Worm (Caenorhabditis elegans) whole organism, L4 larva: ENCODE measurements around the gene C47E8.4.

Experiments
- F26F4.8 ChIP-seq: fragments of 200-800 bp; sonication (Bioruptor generic); conservative IDR thresholded peaks from 2 replicates; pipeline ENCODE4 v1.3.6; 2022; ENCODE audit warnings: missing genetic modification characterization, missing compliant biosample characterization
- F44E2.7 ChIP-seq: fragments of 200-800 bp; sonication (Bioruptor generic); IDR thresholded peaks from 2 replicates; pipeline ENCODE4 v2.1.2; 2022; ENCODE audit warnings: missing genetic modification characterization, missing compliant biosample characterization
- F49E8.2 ChIP-seq: sonication (generic microtip); optimal IDR thresholded peaks from 2 replicates; lab custom pipeline; 2016; ENCODE audit warnings: missing compliant biosample characterization, mild to moderate bottlenecking, missing genetic modification characterization, borderline replicate concordance
- Y48G9A.11 ChIP-seq: fragments of 200-800 bp; sonication (Bioruptor generic); IDR thresholded peaks from 2 replicates; pipeline ENCODE4 v1.3.6; 2022; ENCODE audit warnings: missing genetic modification reagents, missing genetic modification characterization, missing compliant biosample characterization
- ama-1 ChIP-seq: fragments of 150-350 bp; optimal IDR thresholded peaks from 2 replicates; lab custom pipeline; 2014; ENCODE audit warnings: inconsistent platforms, mixed read lengths
- arid-1 ChIP-seq: fragments of 200-800 bp; sonication (Bioruptor generic); conservative IDR thresholded peaks from 2 replicates; pipeline ENCODE4 v1.3.6; 2022; ENCODE audit warnings: missing genetic modification reagents, missing genetic modification characterization, missing compliant biosample characterization
- attf-4 ChIP-seq: sonication (generic microtip); optimal IDR thresholded peaks from 3 replicates; lab custom pipeline; 2017; ENCODE audit warnings: missing biosample characterization, missing genetic modification characterization
- dpl-1 ChIP-seq: fragments of 150-350 bp; optimal IDR thresholded peaks from 2 replicates; lab custom pipeline; 2014; ENCODE audit warnings: missing biosample characterization, missing genetic modification reagents, missing genetic modification characterization
- duxl-1 ChIP-seq: sonication (generic microtip); optimal IDR thresholded peaks from 2 replicates; lab custom pipeline; 2016; ENCODE audit warnings: mild to moderate bottlenecking, missing genetic modification characterization, moderate library complexity, missing compliant biosample characterization; ENCODE audit not compliant: poor library complexity
- dve-1 ChIP-seq: sonication (generic microtip); optimal IDR thresholded peaks from 2 replicates; lab custom pipeline; 2017; ENCODE audit warnings: antibody characterized with exemption, mild to moderate bottlenecking, missing genetic modification characterization, missing compliant biosample characterization; ENCODE audit not compliant: insufficient read depth
- egl-27 ChIP-seq: sonication (generic microtip); optimal IDR thresholded peaks from 3 replicates; lab custom pipeline; 2017; ENCODE audit warnings: missing biosample characterization, missing genetic modification reagents, missing genetic modification characterization
- egl-43 ChIP-seq: fragments of 200-800 bp; sonication (Bioruptor generic); IDR thresholded peaks from 2 replicates; pipeline ENCODE4 v1.3.6; 2022; ENCODE audit warnings: missing genetic modification reagents, missing genetic modification characterization, missing compliant biosample characterization
- fos-1 ChIP-seq: fragments of 150-350 bp; optimal IDR thresholded peaks from 2 replicates; lab custom pipeline; 2014; ENCODE audit warnings: missing biosample characterization, missing genetic modification characterization
- hif-1 ChIP-seq, 2 experiments: sonication (generic microtip); optimal IDR thresholded peaks; 2 replicates each; lab custom pipeline; 2016 to 2017; ENCODE audit warnings: missing compliant biosample characterization in 2 of 2, missing genetic modification characterization in 2 of 2, missing genetic modification reagents in 2 of 2, missing genotype in 2 of 2, mild to moderate bottlenecking in 1 of 2
- hlh-11 ChIP-seq: fragments of 200-800 bp; sonication (Bioruptor generic); optimal IDR thresholded peaks from 2 replicates; lab custom pipeline; 2018; ENCODE audit warnings: mild to moderate bottlenecking, missing genetic modification characterization, missing compliant biosample characterization
- hlh-30 ChIP-seq: sonication (generic microtip); optimal IDR thresholded peaks from 2 replicates; lab custom pipeline; 2017; ENCODE audit warnings: antibody characterized with exemption, mild to moderate bottlenecking, missing genetic modification characterization, missing compliant biosample characterization; ENCODE audit not compliant: insufficient read depth
- lim-7 ChIP-seq: fragments of 200-800 bp; sonication (Bioruptor generic); IDR thresholded peaks from 2 replicates; pipeline ENCODE4 v1.3.6; 2022; ENCODE audit warnings: missing genetic modification characterization, missing compliant biosample characterization
- lin-13 ChIP-seq: fragments of 150-350 bp; optimal IDR thresholded peaks from 2 replicates; lab custom pipeline; 2014; ENCODE audit warnings: missing biosample characterization, missing genetic modification reagents, missing genetic modification characterization
- lin-15B ChIP-seq: fragments of 150-350 bp; sonication (generic microtip); optimal IDR thresholded peaks from 3 replicates; lab custom pipeline; 2014; ENCODE audit warnings: missing biosample characterization, missing genetic modification characterization
- lin-29 ChIP-seq: fragments of 200-800 bp; sonication (Bioruptor generic); IDR thresholded peaks from 2 replicates; pipeline ENCODE4 v1.3.6; 2022; ENCODE audit warnings: missing genetic modification reagents, missing genetic modification characterization, missing compliant biosample characterization
- lin-38 ChIP-seq: fragments of 200-800 bp; sonication (Bioruptor generic); IDR thresholded peaks from 2 replicates; pipeline ENCODE4 v1.3.6; 2022; ENCODE audit warnings: missing genetic modification reagents, missing genetic modification characterization, missing compliant biosample characterization
- madf-9 ChIP-seq: fragments of 200-800 bp; sonication (Bioruptor generic); conservative IDR thresholded peaks from 2 replicates; pipeline ENCODE4 v1.3.6; 2022; ENCODE audit warnings: missing genetic modification reagents, missing genetic modification characterization, missing compliant biosample characterization
- mep-1 ChIP-seq: fragments of 150-350 bp; sonication (generic microtip); optimal IDR thresholded peaks from 3 replicates; lab custom pipeline; 2014; ENCODE audit warnings: missing biosample characterization, missing genetic modification characterization
- mes-2 ChIP-seq: sonication (generic microtip); optimal IDR thresholded peaks from 2 replicates; lab custom pipeline; 2016; ENCODE audit warnings: missing genotype, mild to moderate bottlenecking, missing genetic modification characterization, missing compliant biosample characterization; ENCODE audit not compliant: poor library complexity, severe bottlenecking
- mxl-3 ChIP-seq: fragments of 200-800 bp; sonication (Bioruptor generic); optimal IDR thresholded peaks from 2 replicates; lab custom pipeline; 2018; ENCODE audit warnings: mild to moderate bottlenecking, missing genetic modification characterization, missing compliant biosample characterization
- nhr-11 ChIP-seq: fragments of 150-350 bp; optimal IDR thresholded peaks from 2 replicates; lab custom pipeline; 2014; ENCODE audit warnings: missing biosample characterization, missing genetic modification characterization
- nhr-111 ChIP-seq: fragments of 200-800 bp; sonication (Bioruptor generic); optimal IDR thresholded peaks from 2 replicates; lab custom pipeline; 2018; ENCODE audit warnings: mild to moderate bottlenecking, missing genetic modification characterization, missing compliant biosample characterization
- nhr-42 ChIP-seq: fragments of 200-800 bp; sonication (Bioruptor generic); IDR thresholded peaks from 2 replicates; pipeline ENCODE4 v1.3.6; 2022; ENCODE audit warnings: missing genetic modification characterization, missing compliant biosample characterization
- nhr-48 ChIP-seq: sonication (generic microtip); optimal IDR thresholded peaks from 2 replicates; lab custom pipeline; 2016; ENCODE audit warnings: mild to moderate bottlenecking, missing genetic modification characterization, missing compliant biosample characterization
- saeg-2 ChIP-seq: fragments of 200-800 bp; sonication (Bioruptor generic); IDR thresholded peaks from 2 replicates; pipeline ENCODE4 v1.3.6; 2022; ENCODE audit warnings: missing genetic modification reagents, missing genetic modification characterization, missing compliant biosample characterization
- sdz-12 ChIP-seq: fragments of 200-800 bp; sonication (Bioruptor generic); optimal IDR thresholded peaks from 2 replicates; lab custom pipeline; 2018; ENCODE audit warnings: mild to moderate bottlenecking, missing genetic modification characterization, missing compliant biosample characterization
- skn-1 ChIP-seq: fragments of 150-350 bp; optimal IDR thresholded peaks from 2 replicates; lab custom pipeline; 2014; ENCODE audit warnings: missing biosample characterization, missing genetic modification characterization
- spr-3 ChIP-seq: fragments of 200-800 bp; sonication (Bioruptor generic); optimal IDR thresholded peaks from 2 replicates; lab custom pipeline; 2018; ENCODE audit warnings: mild to moderate bottlenecking, missing genetic modification characterization, missing compliant biosample characterization
- unc-130 ChIP-seq: sonication (generic microtip); optimal IDR thresholded peaks from 2 replicates; lab custom pipeline; 2016; ENCODE audit warnings: missing genetic modification reagents, missing genetic modification characterization, missing compliant biosample characterization
- unc-62 ChIP-seq, 3 experiments: fragments of 150-350 bp in 1 of 3; sonication (generic microtip); optimal IDR thresholded peaks in 2 of 3; peaks in 1 of 3; 1 replicate in 1 of 3; 2 replicates in 2 of 3; lab custom pipeline; 2014 to 2017; ENCODE audit warnings: missing biosample characterization in 3 of 3, missing genetic modification characterization in 3 of 3, missing genetic modification reagents in 3 of 3, missing genotype in 1 of 3
- ztf-11 ChIP-seq: fragments of 150-350 bp; optimal IDR thresholded peaks from 2 replicates; lab custom pipeline; 2014; ENCODE audit warnings: missing biosample characterization, missing genetic modification characterization

Gene C47E8.4

DNA sequence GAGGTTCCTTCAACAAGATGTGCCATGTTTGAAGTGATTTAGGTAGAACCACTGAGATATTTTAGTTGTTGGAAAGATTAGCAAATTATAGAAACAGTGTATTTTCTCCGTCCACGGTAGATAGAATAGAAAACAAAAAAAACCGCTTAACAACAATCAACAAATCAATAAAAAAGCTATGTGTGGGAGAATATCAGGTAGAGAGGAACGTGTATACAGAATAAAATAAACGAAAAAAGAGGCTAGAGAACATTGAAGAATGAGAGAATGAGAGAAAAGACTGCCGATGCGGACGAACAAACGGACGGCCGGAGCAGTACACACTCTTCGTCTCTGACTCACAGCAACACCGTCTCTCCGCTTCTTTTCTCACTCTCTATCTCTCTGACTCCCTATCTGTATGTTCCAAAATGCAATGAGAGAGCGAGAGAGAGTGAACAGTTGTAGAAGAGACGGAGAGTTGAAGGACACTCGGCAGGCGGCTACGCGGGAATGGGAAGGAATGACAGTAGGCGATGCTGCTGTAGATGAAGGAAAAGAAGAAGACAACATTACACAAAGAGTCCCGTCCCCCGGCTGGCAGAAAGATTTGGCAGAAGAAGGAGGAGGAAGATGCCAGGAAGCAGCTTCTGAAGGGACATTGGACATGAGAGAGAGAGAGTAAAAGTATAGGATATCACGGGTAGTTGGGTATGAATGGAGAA, 11.5 kb upstream of the C47E8.4 start, which contains the start of gene unc-112 (continued):
- TF ChIP-seq dve-1 (tag; lab: Kevin White, UChicago) (peak; percentile 84), ama-1 (lab: Kevin White, UChicago) (no peak), unc-130 (GFP tag; lab: Kevin White, UChicago) (no peak), saeg-2 (GFP tag; lab: Robert Waterston, UW) (no peak), nhr-42 (GFP tag; lab: Robert Waterston, UW) (no peak), hlh-30 (peak; percentile 67), dpl-1 (GFP tag; lab: Kevin White, UChicago) (peak; percentile 51), lin-38 (peak; percentile 64), spr-3 (no peak), unc-62 (GFP tag; optimal IDR thresholded peaks at IDR 0.05 in 1 of 2; lab: Kevin White, UChicago) (no peak), unc-62 (tag; optimal IDR thresholded peaks at IDR 0.05; lab: Kevin White, UChicago) (no peak), attf-4 (no peak), F26F4.8 (GFP tag; lab: Robert Waterston, UW) (no peak), madf-9 (GFP tag; lab: Robert Waterston, UW) (no peak), mxl-3 (GFP tag; lab: Kevin White, UChicago) (peak; percentile 85), mep-1 (tag; lab: Kevin White, UChicago) (peak; percentile 94), lin-13 (GFP tag; lab: Kevin White, UChicago) (peak; percentile 58), arid-1 (GFP tag; lab: Robert Waterston, UW) (0 out of 2 replicates have a peak, but pooled peaks have one; percentile 19), nhr-111 (no peak), egl-43 (GFP tag; lab: Robert Waterston, UW) (peak; percentile 70; the same call in 1 of the 2 replicates), duxl-1 (tag; lab: Kevin White, UChicago) (peak; percentile 43), lin-15B (tag; lab: Kevin White, UChicago) (no peak), mes-2 (peak; percentile 61), lim-7 (no peak), Y48G9A.11 (GFP tag; lab: Robert Waterston, UW) (no peak), nhr-48 (tag; lab: Kevin White, UChicago) (peak; percentile 25), lin-29 (GFP tag; lab: Robert Waterston, UW) (no peak), fos-1 (no peak)

DNA sequence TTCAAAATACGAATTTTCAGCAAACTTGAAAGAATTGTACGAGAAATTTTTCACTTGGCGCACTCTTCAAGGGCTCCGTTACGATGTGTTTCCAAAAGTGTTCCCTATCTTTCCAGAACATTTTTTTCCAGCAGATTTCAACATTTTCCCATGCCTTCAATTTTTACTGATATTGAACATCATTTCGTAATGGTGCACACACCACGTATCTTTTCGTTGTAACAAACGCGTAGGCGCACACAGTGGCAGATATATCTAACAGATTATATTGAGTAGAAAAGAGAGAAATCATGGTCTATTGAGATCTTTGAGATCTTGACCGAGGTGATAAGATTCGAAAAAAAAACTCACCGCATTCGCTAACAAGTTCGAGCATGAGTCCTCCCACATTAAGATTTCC, 10.4 kb upstream of the C47E8.4 start:
- TF ChIP-seq F44E2.7 (GFP tag; lab: Robert Waterston, UW), result no peak
- no peak for TF ChIP-seq ztf-11
- TF ChIP-seq nhr-11 (tag; lab: Kevin White, UChicago), result no peak
- no peak for TF ChIP-seq egl-27 (tag; lab: Kevin White, UChicago)
- TF ChIP-seq Y48G9A.11 (GFP tag; lab: Robert Waterston, UW), result no peak
- no peak for TF ChIP-seq lim-7
- TF ChIP-seq hlh-30, result no peak
- TF ChIP-seq hlh-11 (tag; lab: Kevin White, UChicago), result no peak
- TF ChIP-seq unc-130 (GFP tag; lab: Kevin White, UChicago), result no peak
- TF ChIP-seq fos-1, result no peak
- no peak for TF ChIP-seq F49E8.2
- TF ChIP-seq sdz-12 (GFP tag; lab: Kevin White, UChicago), result no peak
- no peak for TF ChIP-seq hif-1 (tag; optimal IDR thresholded peaks at IDR 0.05; lab: Kevin White, UChicago)
- no peak for TF ChIP-seq dpl-1 (GFP tag; lab: Kevin White, UChicago)
- no peak for TF ChIP-seq skn-1
